Worm (Caenorhabditis elegans) whole organism, L4/young adult: ENCODE measurements around the gene secs-1.

Experiments
- W03F9.2 ChIP-seq: fragments of 150-350 bp; optimal IDR thresholded peaks from 2 replicates; lab custom pipeline; 2014; ENCODE audit warnings: missing biosample characterization, missing genetic modification characterization
- dao-5 ChIP-seq: sonication (generic microtip); optimal IDR thresholded peaks from 2 replicates; lab custom pipeline; 2016; ENCODE audit warnings: missing genotype, missing genetic modification characterization, moderate library complexity, missing compliant biosample characterization
- him-1 ChIP-seq: sonication (generic microtip); optimal IDR thresholded peaks from 2 replicates; lab custom pipeline; 2016; ENCODE audit warnings: missing genotype, missing genetic modification reagents, missing genetic modification characterization, missing compliant biosample characterization

- no peak for TF ChIP-seq dao-5
- TF ChIP-seq him-1 (tag; lab: Kevin White, UChicago), result no peak
- TF ChIP-seq W03F9.2, result no peak
These were observed 14.2 kb upstream of the secs-1 start for ce11 chrV:10818498-10818897.
